Worm (Caenorhabditis elegans) whole organism, L2 larva: ENCODE measurements around the gene fbxa-157.
"Not testable (repeated sequence)": the region's sequence is repeated elsewhere in the genome, so short reads cannot be mapped to it uniquely, and the experiment has no call there.

ENCODE experiments used
- ama-1 ChIP-seq: fragments of 150-350 bp; optimal IDR thresholded peaks from 2 replicates; lab custom pipeline; 2018; ENCODE audit warnings: inconsistent platforms
- elt-3 ChIP-seq: sonication (generic microtip); optimal IDR thresholded peaks from 2 replicates; lab custom pipeline; 2017; ENCODE audit warnings: missing biosample characterization, missing genetic modification characterization
- lin-39 ChIP-seq: fragments of 150-350 bp; optimal IDR thresholded peaks from 2 replicates; lab custom pipeline; 2014; ENCODE audit warnings: missing biosample characterization, missing genetic modification reagents, missing genetic modification characterization
- nhr-12 ChIP-seq: fragments of 150-350 bp; optimal IDR thresholded peaks from 2 replicates; lab custom pipeline; 2014; ENCODE audit warnings: missing biosample characterization, missing genetic modification characterization
- nhr-25 ChIP-seq: fragments of 150-350 bp; sonication (generic microtip); optimal IDR thresholded peaks from 3 replicates; lab custom pipeline; 2014; ENCODE audit warnings: missing biosample characterization, missing genetic modification characterization
- nhr-77 ChIP-seq: fragments of 150-350 bp; optimal IDR thresholded peaks from 2 replicates; lab custom pipeline; 2014; ENCODE audit warnings: missing biosample characterization, missing genetic modification characterization
- snpc-4 ChIP-seq: fragments of 150-350 bp; optimal IDR thresholded peaks from 2 replicates; lab custom pipeline; 2014; ENCODE audit warnings: missing biosample characterization, missing genetic modification characterization
- zag-1 ChIP-seq: fragments of 150-350 bp; optimal IDR thresholded peaks from 2 replicates; lab custom pipeline; 2014; ENCODE audit warnings: missing biosample characterization, missing genetic modification characterization

DNA sequence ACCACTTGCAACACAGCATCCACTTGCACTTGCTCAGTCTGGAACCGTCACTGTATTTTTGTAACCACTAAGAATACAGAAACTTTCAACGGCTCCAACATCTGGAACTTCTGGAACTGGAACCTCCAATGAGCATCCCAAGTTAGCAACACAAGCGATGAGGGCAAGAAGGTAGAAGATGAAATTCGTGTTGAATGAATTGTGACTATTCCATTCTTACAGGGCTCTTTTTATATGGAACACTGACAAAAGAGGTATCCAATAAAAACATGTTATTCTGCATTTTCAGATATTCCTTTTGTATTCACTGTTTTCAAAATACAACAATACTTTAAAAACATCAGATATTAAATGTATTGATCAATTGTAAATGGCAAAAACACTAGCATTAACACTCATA, 5.6 kb upstream of the fbxa-157 start, which contains the start of gene C06H5.11:
- TF ChIP-seq nhr-12 (tag; lab: Kevin White, UChicago); nhr-25 (tag; lab: Kevin White, UChicago); ama-1 (lab: Kevin White, UChicago); snpc-4 (tag; lab: Kevin White, UChicago); elt-3 (tag; lab: Kevin White, UChicago); zag-1 (tag; lab: Kevin White, UChicago); lin-39 (tag; lab: Kevin White, UChicago); nhr-77 (tag; lab: Kevin White, UChicago): not testable (repeated sequence)
